Worm (Caenorhabditis elegans): ENCODE data around the gene ceh-20.

ce11 chrIII:6969090-6969489, 10.6 kb upstream of the ceh-20 start, which contains the start of gene F31E3.12:
- TF ChIP-seq dao-5 (tag; optimal IDR thresholded peaks at IDR 0.05) (no peak), W03F9.2 (tag; optimal IDR thresholded peaks at IDR 0.05) (no peak)

Data from whole organism, L4/young adult.